Fruit fly (Drosophila melanogaster) whole organism, wandering third instar larva: ENCODE data around the gene CG31347.

Experiments
- Abd-B ChIP-seq: fragments of >200 bp; optimal IDR thresholded peaks from 2 replicates; lab custom pipeline; 2017; ENCODE audit warnings: missing biosample characterization, missing genetic modification characterization
- CG9705 ChIP-seq: fragments of 200-800 bp; sonication (Bioruptor generic); optimal IDR thresholded peaks from 2 replicates; lab custom pipeline; 2018; ENCODE audit warnings: missing biosample characterization, mild to moderate bottlenecking, missing genetic modification characterization
- Dif ChIP-seq: fragments of 200-275, 200-300 bp; sonication (Bioruptor generic); optimal IDR thresholded peaks from 2 replicates; lab custom pipeline; 2018; ENCODE audit warnings: missing biosample characterization, missing genetic modification characterization; ENCODE audit not compliant: partially characterized antibody
- brk ChIP-seq: fragments of 200-800 bp; sonication (Bioruptor generic); optimal IDR thresholded peaks from 2 replicates; lab custom pipeline; 2016; ENCODE audit warnings: missing biosample characterization, mild to moderate bottlenecking, missing genetic modification characterization
- fru ChIP-seq: fragments of 200-800 bp; sonication (Bioruptor generic); optimal IDR thresholded peaks from 3 replicates; lab custom pipeline; 2016; ENCODE audit warnings: missing biosample characterization, mild to moderate bottlenecking, missing genetic modification characterization
- h ChIP-seq: fragments of 200-800 bp; sonication (Bioruptor generic); optimal IDR thresholded peaks from 3 replicates; lab custom pipeline; 2016; ENCODE audit warnings: missing biosample characterization, mild to moderate bottlenecking, missing genetic modification characterization
- sv ChIP-seq: fragments of 200-800 bp; sonication (Bioruptor generic); optimal IDR thresholded peaks from 3 replicates; lab custom pipeline; 2016; ENCODE audit warnings: missing biosample characterization, missing genetic modification characterization

DNA sequence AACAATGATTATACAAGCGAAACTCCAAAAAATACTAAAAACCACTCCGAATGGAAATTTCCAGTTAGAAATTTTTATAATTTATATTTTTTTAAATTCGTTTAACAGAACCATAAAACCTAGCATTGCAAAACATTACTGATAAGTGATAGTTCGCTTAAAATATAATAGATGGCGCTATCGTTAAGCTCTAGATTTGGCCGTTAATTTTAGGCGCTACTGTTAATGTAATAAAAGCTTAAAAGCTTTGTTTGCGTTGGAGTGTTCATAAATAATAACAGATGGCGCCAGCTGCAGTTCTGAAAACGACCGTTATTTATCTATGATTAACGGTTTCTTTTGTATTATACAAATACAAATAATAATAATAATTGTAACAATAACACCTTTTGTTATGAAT is 31.4 kb upstream of the CG31347 start:
- no peak for TF ChIP-seq CG9705 (GFP tag; lab: Kevin White, UChicago)
- peak; percentile 25 for TF ChIP-seq h (GFP tag; lab: Kevin White, UChicago)
- TF ChIP-seq sv (GFP tag; lab: Kevin White, UChicago) = no peak
- TF ChIP-seq Dif (GFP tag; lab: Kevin White, UChicago) = no peak
- no peak for TF ChIP-seq Abd-B
- no peak for TF ChIP-seq fru (GFP tag; lab: Kevin White, UChicago)
- TF ChIP-seq brk (GFP tag; lab: Kevin White, UChicago) = peak; percentile 71
